Worm (Caenorhabditis elegans): ENCODE data around the gene adt-3.

Gene adt-3

ce11 chrX:3932694-3933093, 1.2 kb downstream of the adt-3 start:
- peak; percentile 43 for TF ChIP-seq blmp-1 (tag; optimal IDR thresholded peaks at IDR 0.05)
- peak; percentile 39 for TF ChIP-seq tbx-2 (tag; optimal IDR thresholded peaks at IDR 0.05)
- TF ChIP-seq lin-14 (GFP tag; optimal IDR thresholded peaks at IDR 0.05) = peak; percentile 55
- peak; percentile 19 to 77 (median 45) for TF ChIP-seq elt-3 (tag; optimal IDR thresholded peaks at IDR 0.05)
- TF ChIP-seq nhr-85 (tag) = peak; percentile 90
- no peak for TF ChIP-seq swsn-7 (tag; optimal IDR thresholded peaks at IDR 0.05)
- no peak for TF ChIP-seq ceh-82 (tag; optimal IDR thresholded peaks at IDR 0.05)
- no peak for TF ChIP-seq mef-2 (tag; optimal IDR thresholded peaks at IDR 0.05)
- no peak for TF ChIP-seq sup-37 (GFP tag; optimal IDR thresholded peaks at IDR 0.05)
- no peak for TF ChIP-seq ceh-63 (GFP tag; optimal IDR thresholded peaks at IDR 0.05)
- TF ChIP-seq irx-1 (tag; optimal IDR thresholded peaks at IDR 0.05) = no peak

DNA sequence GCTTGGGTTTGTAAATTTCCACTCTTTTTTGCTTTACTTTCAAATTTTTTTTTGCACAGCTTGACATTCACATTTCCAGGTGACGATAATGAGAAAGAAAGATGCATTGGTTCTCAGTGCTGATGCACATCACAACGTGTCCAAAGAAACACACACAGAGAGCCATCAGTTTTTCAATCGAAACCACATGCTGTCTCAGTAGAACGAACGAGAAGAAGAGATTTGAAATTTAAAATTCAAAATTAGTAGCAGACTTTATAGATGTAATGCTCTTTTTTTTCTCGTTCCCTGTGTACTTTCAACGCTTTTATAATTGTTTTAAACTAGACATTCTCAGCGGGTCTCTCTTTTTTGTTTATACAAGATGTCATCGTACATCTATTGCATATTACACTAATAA, 6.0 kb downstream of the adt-3 start:
- peak; percentile 80 for TF ChIP-seq fkh-4 (tag; optimal IDR thresholded peaks at IDR 0.05; ENCODE audit: borderline replicate concordance)
- TF ChIP-seq dsc-1 (tag; optimal IDR thresholded peaks at IDR 0.05) = peak; percentile 96
- TF ChIP-seq nhr-11 (tag; optimal IDR thresholded peaks at IDR 0.05) = no peak
- TF ChIP-seq tlp-1 (tag; optimal IDR thresholded peaks at IDR 0.05) = no peak
- TF ChIP-seq nhr-19 (GFP tag; conservative IDR thresholded peaks at IDR 0.05) = no peak
- TF ChIP-seq unc-130 (tag; optimal IDR thresholded peaks at IDR 0.05) = no peak

DNA sequence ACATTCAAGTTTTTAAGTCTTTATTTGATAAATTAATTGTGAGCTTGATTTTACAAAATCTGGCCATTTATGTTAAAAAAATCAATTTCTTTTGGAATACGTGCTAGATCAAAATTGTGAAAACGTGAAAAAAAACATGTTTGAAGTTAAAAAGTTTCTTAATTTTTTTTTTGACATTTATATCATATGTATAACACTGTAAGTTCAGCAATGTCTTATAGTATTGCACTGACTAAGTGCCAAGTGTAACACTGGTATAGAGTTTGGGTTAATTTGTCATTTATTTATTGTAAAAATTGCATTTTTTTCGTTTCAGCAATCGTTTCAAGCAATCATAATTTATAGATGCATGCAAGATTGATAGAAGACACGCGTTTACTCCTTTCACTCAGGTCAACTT, 6.4 kb downstream of the adt-3 start:
- TF ChIP-seq dpl-1 (GFP tag; optimal IDR thresholded peaks at IDR 0.05) = no peak
- TF ChIP-seq fkh-4 (tag; optimal IDR thresholded peaks at IDR 0.05; ENCODE audit: borderline replicate concordance) = no peak
- TF ChIP-seq nhr-20 (tag; optimal IDR thresholded peaks at IDR 0.05) = no peak
- TF ChIP-seq lsy-2 (tag; optimal IDR thresholded peaks at IDR 0.05) = no peak
- no peak for TF ChIP-seq rnt-1 (tag; optimal IDR thresholded peaks at IDR 0.05)
- TF ChIP-seq egl-27 (tag; optimal IDR thresholded peaks at IDR 0.05) = no peak
- TF ChIP-seq xbp-1 (tag; optimal IDR thresholded peaks at IDR 0.05) = no peak
- TF ChIP-seq aha-1 (tag; optimal IDR thresholded peaks at IDR 0.05) = no peak
- no peak for TF ChIP-seq Y116A8C.19 (tag; optimal IDR thresholded peaks at IDR 0.05; ENCODE audit: borderline replicate concordance)
- no peak for TF ChIP-seq C34B4.2 (tag; optimal IDR thresholded peaks at IDR 0.05)
- TF ChIP-seq ceh-63 (GFP tag; optimal IDR thresholded peaks at IDR 0.05) = no peak
- TF ChIP-seq aly-2 (tag; optimal IDR thresholded peaks at IDR 0.05) = no peak
- TF ChIP-seq fos-1 (tag; optimal IDR thresholded peaks at IDR 0.05) = no peak
- no peak for TF ChIP-seq lin-39 (tag; optimal IDR thresholded peaks at IDR 0.05)
- no peak for TF ChIP-seq lir-3 (tag; optimal IDR thresholded peaks at IDR 0.05; ENCODE audit: poor library complexity)
- TF ChIP-seq nhr-71 (tag; optimal IDR thresholded peaks at IDR 0.05) = no peak

DNA sequence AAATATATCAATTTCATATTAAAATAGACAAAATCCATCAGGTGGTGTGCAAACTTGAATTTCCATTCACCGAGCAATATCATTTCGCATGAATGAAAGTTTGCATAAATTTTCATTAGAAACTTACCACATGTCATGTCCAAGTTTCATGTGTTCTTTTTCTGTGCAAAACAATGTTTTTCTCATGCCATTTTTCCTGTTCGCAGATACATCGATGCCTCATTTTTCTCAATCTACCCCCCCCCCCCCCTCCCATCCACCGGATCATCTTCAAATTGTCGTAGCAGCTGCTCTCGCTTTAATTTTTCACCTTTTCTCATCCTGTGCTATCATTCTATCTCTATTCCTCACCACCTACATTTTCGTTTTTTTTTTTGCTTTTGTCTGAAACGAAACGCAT, 7.5 kb downstream of the adt-3 start, which contains the start of gene T19D2.3:
Gene T19D2.3 (plus strand): TSS at position 301 of the 400 bp plus-strand sequence.
- TF ChIP-seq sox-4 (tag; optimal IDR thresholded peaks at IDR 0.05) = no peak
- no peak for TF ChIP-seq ets-5 (GFP tag; IDR thresholded peaks at IDR 0.05)
- TF ChIP-seq elt-2 (tag; optimal IDR thresholded peaks at IDR 0.05) = no peak
- no peak for TF ChIP-seq F16B12.6 (tag; optimal IDR thresholded peaks at IDR 0.05)
- TF ChIP-seq ces-1 (GFP tag; optimal IDR thresholded peaks at IDR 0.05) = no peak
- no peak for TF ChIP-seq skn-1 (tag; optimal IDR thresholded peaks at IDR 0.05)
- TF ChIP-seq nhr-77 (tag; optimal IDR thresholded peaks at IDR 0.05) = no peak
- no peak for TF ChIP-seq C34B4.2 (tag; optimal IDR thresholded peaks at IDR 0.05)
- TF ChIP-seq elt-3 (tag; optimal IDR thresholded peaks at IDR 0.05) = no peak
- TF ChIP-seq unc-98 (GFP tag; IDR thresholded peaks at IDR 0.05) = no peak
- no peak for TF ChIP-seq lsy-2 (tag; optimal IDR thresholded peaks at IDR 0.05)
- TF ChIP-seq fos-1 (tag; optimal IDR thresholded peaks at IDR 0.05) = no peak
- TF ChIP-seq pax-3 (tag; optimal IDR thresholded peaks at IDR 0.05) = no peak
- TF ChIP-seq C16A3.4 (tag; optimal IDR thresholded peaks at IDR 0.05) = no peak
- TF ChIP-seq efl-1 (optimal IDR thresholded peaks at IDR 0.05) = no peak
- no peak for TF ChIP-seq efl-1 (GFP tag; optimal IDR thresholded peaks at IDR 0.05 in 1 of 2)
- no peak for TF ChIP-seq irx-1 (tag; optimal IDR thresholded peaks at IDR 0.05)

Data from whole organism, L1 larva.